Worm (Caenorhabditis elegans): ENCODE results near the gene sra-31.
A peak's percentile ranks its signal among the peaks of the same experiment; 100 is the strongest.

Gene sra-31

DNA sequence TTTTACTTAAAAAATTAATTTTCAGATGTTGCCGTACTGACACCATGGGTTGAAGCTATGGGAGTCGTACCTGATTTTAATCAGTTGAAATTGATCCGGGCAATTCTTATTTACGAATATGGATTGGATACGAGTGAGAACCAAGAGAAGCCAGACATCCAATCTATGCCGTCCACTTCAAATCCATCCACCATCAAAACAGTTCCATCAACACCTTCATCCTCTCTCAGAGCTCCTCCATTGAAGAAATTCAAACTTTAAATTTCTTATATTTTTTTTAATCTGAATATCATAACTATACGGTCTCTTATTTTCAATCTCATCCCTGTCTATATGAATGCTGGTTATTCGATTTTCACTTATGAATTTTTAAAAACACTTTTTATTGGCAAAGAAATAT is 19.4 kb downstream of the sra-31 start:
- TF ChIP-seq hmg-20 (GFP tag; IDR thresholded peaks at IDR 0.05) (no peak), hmg-1.2 (GFP tag; IDR thresholded peaks at IDR 0.05) (peak; percentile 26; the same call in 1 of the 2 replicates), ceh-100 (GFP tag; IDR thresholded peaks at IDR 0.05) (no peak), K12H6.12 (tag; optimal IDR thresholded peaks at IDR 0.05) (no peak), madf-3 (GFP tag; IDR thresholded peaks at IDR 0.05) (no peak), T26A5.8 (tag; optimal IDR thresholded peaks at IDR 0.05) (no peak), D2030.7 (GFP tag; IDR thresholded peaks at IDR 0.05) (no peak), F57A8.1 (GFP tag; optimal IDR thresholded peaks at IDR 0.05) (no peak), tbx-9 (tag; optimal IDR thresholded peaks at IDR 0.05; ENCODE audit: borderline replicate concordance) (no peak), dox-1 (GFP tag; IDR thresholded peaks at IDR 0.05) (0 out of 2 replicates have a peak, but pooled peaks have one; percentile 18), tlf-1 (GFP tag; optimal IDR thresholded peaks at IDR 0.05) (peak; percentile 28), Y67H2A.10 (GFP tag; conservative IDR thresholded peaks at IDR 0.05) (no peak), B0019.2 (GFP tag; conservative IDR thresholded peaks at IDR 0.05) (0 out of 2 replicates have a peak, but pooled peaks have one; percentile 16), ztf-18 (tag; optimal IDR thresholded peaks at IDR 0.05) (no peak), C17E4.6 (GFP tag; IDR thresholded peaks at IDR 0.05) (0 out of 2 replicates have a peak, but pooled peaks have one; percentile 7), Y95B8A.8 (GFP tag; IDR thresholded peaks at IDR 0.05) (0 out of 2 replicates have a peak, but pooled peaks have one; percentile 27), mxl-1 (tag; optimal IDR thresholded peaks at IDR 0.05) (no peak), cebp-1 (GFP tag; IDR thresholded peaks at IDR 0.05) (0 out of 2 replicates have a peak, but pooled peaks have one; percentile 29), cebp-1 (tag; optimal IDR thresholded peaks at IDR 0.05) (peak; percentile 59), let-607 (tag; optimal IDR thresholded peaks at IDR 0.05) (no peak), snpc-3.4 (tag; optimal IDR thresholded peaks at IDR 0.05) (no peak), tbp1 (GFP tag; optimal IDR thresholded peaks at IDR 0.05) (peak; percentile 10), mel-28 (tag; optimal IDR thresholded peaks at IDR 0.05; ENCODE audit: borderline replicate concordance) (peak; percentile 52), nfyb-1 (GFP tag; IDR thresholded peaks at IDR 0.05) (peak; percentile 73), repo-1 (tag; optimal IDR thresholded peaks at IDR 0.05) (peak; percentile 64), lir-1 (GFP tag; conservative IDR thresholded peaks at IDR 0.05) (peak; percentile 34; the same call in 1 of the 2 replicates), ekl-4 (GFP tag; IDR thresholded peaks at IDR 0.05) (peak; percentile 60), ets-4 (GFP tag; optimal IDR thresholded peaks at IDR 0.05) (no peak), snpc-1.3 (tag; optimal IDR thresholded peaks at IDR 0.05; ENCODE audit: insufficient read depth) (no peak), pbrm-1 (GFP tag; IDR thresholded peaks at IDR 0.05) (0 out of 2 replicates have a peak, but pooled peaks have one; percentile 32), ama-1 (optimal IDR thresholded peaks at IDR 0.05) (peak; percentile 75), ama-1 (GFP tag; optimal IDR thresholded peaks at IDR 0.05) (no peak), lag-1 (GFP tag; IDR thresholded peaks at IDR 0.05) (no peak), F37B4.10 (GFP tag; IDR thresholded peaks at IDR 0.05) (no peak), egl-44 (GFP tag; IDR thresholded peaks at IDR 0.05) (no peak), K11D2.4 (GFP tag; IDR thresholded peaks at IDR 0.05) (0 out of 2 replicates have a peak, but pooled peaks have one; percentile 41), sptf-2 (GFP tag; optimal IDR thresholded peaks at IDR 0.05) (no peak), Y53G8AR.9 (GFP tag; conservative IDR thresholded peaks at IDR 0.05) (peak; percentile 79)

ce11 chrII:6554677-6555076 is 23.6 kb downstream of the sra-31 start, which contains the start of gene wrn-1:
wrn-1 (plus strand) TSS chrII:6554977.
- TF ChIP-seq let-526 (GFP tag; IDR thresholded peaks at IDR 0.05) = no peak
